Fruit fly (Drosophila melanogaster) whole organism, embryonic: Measurements from ENCODE around the gene Rab8.

Experiments
- Awh ChIP-seq: fragments of 200-800 bp; sonication (Bioruptor generic); IDR thresholded peaks from 2 replicates; pipeline ENCODE4, ENCODE4 v1.3.6; 2022; ENCODE audit warnings: missing biosample characterization, missing genetic modification characterization
- BEAF-32 ChIP-seq: fragments of 200-800 bp; sonication (Bioruptor generic); optimal IDR thresholded peaks from 3 replicates; lab custom pipeline; 2017; ENCODE audit warnings: missing biosample characterization, missing genetic modification characterization, mild to moderate bottlenecking, moderate library complexity, missing genetic modification reagents
- Bdp1 ChIP-seq: fragments of 200-800 bp; sonication (Bioruptor generic); optimal IDR thresholded peaks from 3 replicates; lab custom pipeline; 2016; ENCODE audit warnings: missing biosample characterization, missing genetic modification characterization
- Bgb ChIP-seq: fragments of 200-800 bp; sonication (Bioruptor generic); IDR thresholded peaks from 2 replicates; pipeline ENCODE4 v1.3.6; 2022; ENCODE audit warnings: missing biosample characterization, missing genetic modification characterization; ENCODE audit not compliant: partially characterized antibody
- CG10366 ChIP-seq: fragments of 200-800 bp; sonication (Bioruptor generic); IDR thresholded peaks from 2 replicates; pipeline ENCODE4 v1.3.6; 2022; ENCODE audit warnings: missing biosample characterization, missing genetic modification characterization
- CG11247 ChIP-seq: fragments of 200-800 bp; sonication (Bioruptor generic); IDR thresholded peaks from 2 replicates; pipeline ENCODE4 v1.3.6; 2022; ENCODE audit warnings: missing biosample characterization, missing genetic modification characterization
- CG1233 ChIP-seq: fragments of 200-800 bp; sonication (Bioruptor generic); optimal IDR thresholded peaks from 4 replicates; lab custom pipeline; 2018; ENCODE audit warnings: missing biosample characterization, mild to moderate bottlenecking, missing genetic modification characterization
- CG12659 ChIP-seq: fragments of 200-800 bp; sonication (Bioruptor generic); optimal IDR thresholded peaks from 3 replicates; lab custom pipeline; 2017; ENCODE audit warnings: mild to moderate bottlenecking, missing biosample characterization, missing genetic modification reagents, missing genetic modification characterization
- CG12942 ChIP-seq: fragments of 200-800 bp; sonication (Bioruptor generic); optimal IDR thresholded peaks from 3 replicates; lab custom pipeline; 2016; ENCODE audit warnings: missing biosample characterization, missing genetic modification characterization
- CG13424 ChIP-seq: fragments of 200-800 bp; sonication (Bioruptor generic); optimal IDR thresholded peaks from 2 replicates; lab custom pipeline; 2019; ENCODE audit warnings: missing biosample characterization, mild to moderate bottlenecking, missing genetic modification characterization, moderate library complexity
- CG16779 ChIP-seq: fragments of 200-800 bp; sonication (Bioruptor generic); IDR thresholded peaks from 2 replicates; pipeline ENCODE4 v1.3.6; 2022; ENCODE audit warnings: missing biosample characterization, missing genetic modification characterization
- CG16815 ChIP-seq: fragments of 200-800 bp; sonication (Bioruptor generic); optimal IDR thresholded peaks from 3 replicates; lab custom pipeline; 2017; ENCODE audit warnings: missing biosample characterization, mild to moderate bottlenecking, missing genetic modification characterization
- CG16863 ChIP-seq: fragments of 200-800 bp; sonication (Bioruptor generic); optimal IDR thresholded peaks from 3 replicates; lab custom pipeline; 2016; ENCODE audit warnings: missing biosample characterization, missing genetic modification characterization
- CG18619 ChIP-seq: fragments of 200-800 bp; sonication (Bioruptor generic); optimal IDR thresholded peaks from 3 replicates; lab custom pipeline; 2017; ENCODE audit warnings: missing biosample characterization, mild to moderate bottlenecking, missing genetic modification characterization
- CG2116 ChIP-seq: fragments of 200-800 bp; sonication (Bioruptor generic); optimal IDR thresholded peaks from 3 replicates; lab custom pipeline; 2018; ENCODE audit warnings: missing biosample characterization, mild to moderate bottlenecking, missing genetic modification characterization
- CG2678 ChIP-seq: fragments of 200-800 bp; sonication (Bioruptor generic); optimal IDR thresholded peaks from 3 replicates; lab custom pipeline; 2019; ENCODE audit warnings: missing biosample characterization, mild to moderate bottlenecking, missing genetic modification characterization, moderate library complexity
- CG30403 ChIP-seq: fragments of 200-800 bp; sonication (Bioruptor generic); optimal IDR thresholded peaks from 3 replicates; lab custom pipeline; 2016; ENCODE audit warnings: missing biosample characterization, missing genetic modification characterization
- CG31365 ChIP-seq: fragments of 200-800 bp; sonication (Bioruptor generic); optimal IDR thresholded peaks from 2 replicates; lab custom pipeline; 2018; ENCODE audit warnings: missing biosample characterization, mild to moderate bottlenecking, missing genetic modification characterization
- CG34422 ChIP-seq: fragments of 200-800 bp; sonication (Bioruptor generic); IDR thresholded peaks from 3 replicates; pipeline ENCODE4 v1.3.6; 2022; ENCODE audit warnings: missing biosample characterization, missing genetic modification characterization
- CG3995 ChIP-seq: fragments of 200-800 bp; sonication (Bioruptor generic); optimal IDR thresholded peaks from 3 replicates; lab custom pipeline; 2016; ENCODE audit warnings: missing biosample characterization, missing genetic modification characterization
- CG4360 ChIP-seq: fragments of 200-800 bp; sonication (Bioruptor generic); IDR thresholded peaks from 2 replicates; pipeline ENCODE4 v1.3.6; 2022; ENCODE audit warnings: missing biosample characterization, missing genetic modification characterization
- CG4404 ChIP-seq: fragments of 200-800 bp; sonication (Bioruptor generic); IDR thresholded peaks from 2 replicates; pipeline ENCODE4 v1.3.6; 2022; ENCODE audit warnings: missing biosample characterization, missing genetic modification characterization
- CG5953 ChIP-seq: fragments of 200-800 bp; sonication (Bioruptor generic); IDR thresholded peaks from 2 replicates; pipeline ENCODE4 v1.3.6; 2022; ENCODE audit warnings: missing biosample characterization, missing genetic modification characterization
- CG8281 ChIP-seq: fragments of 200-800 bp; sonication (Bioruptor generic); optimal IDR thresholded peaks from 2 replicates; lab custom pipeline; 2018; ENCODE audit warnings: missing biosample characterization, mild to moderate bottlenecking, missing genetic modification characterization, moderate library complexity
- CG8765 ChIP-seq: fragments of 200-800 bp; sonication (Bioruptor generic); IDR thresholded peaks from 2 replicates; pipeline ENCODE4 v1.3.6; 2022; ENCODE audit warnings: missing biosample characterization, missing genetic modification characterization
- Dek ChIP-seq: fragments of 200-800 bp; sonication (Bioruptor generic); optimal IDR thresholded peaks from 3 replicates; lab custom pipeline; 2019; ENCODE audit warnings: missing biosample characterization, mild to moderate bottlenecking, missing genetic modification characterization, moderate library complexity
- Drgx ChIP-seq: fragments of 200-800 bp; sonication (Bioruptor generic); IDR thresholded peaks from 2 replicates; pipeline ENCODE4 v1.3.6; 2022; ENCODE audit warnings: missing biosample characterization, missing genetic modification characterization
- GATAe ChIP-seq: fragments of 200-800 bp; sonication (Bioruptor generic); conservative IDR thresholded peaks from 2 replicates; pipeline ENCODE4 v1.3.6; 2022; ENCODE audit warnings: missing biosample characterization, missing genetic modification characterization
- Gug ChIP-seq: fragments of 200-800 bp; sonication (Bioruptor generic); IDR thresholded peaks from 4 replicates; pipeline ENCODE4 v1.3.6; 2022; ENCODE audit warnings: missing biosample characterization, missing genetic modification characterization
- H15 ChIP-seq: fragments of 200-800 bp; sonication (Bioruptor generic); IDR thresholded peaks from 3 replicates; pipeline ENCODE4 v1.3.6; 2022; ENCODE audit warnings: missing biosample characterization, missing genetic modification characterization
- Hr51 ChIP-seq, 2 experiments: fragments of 200-800 bp; sonication (Bioruptor generic); optimal IDR thresholded peaks; 2 replicates in 1 of 2; 3 replicates in 1 of 2; lab custom pipeline; 2016 to 2018; ENCODE audit warnings: missing biosample characterization in 2 of 2, missing genetic modification characterization in 2 of 2, mild to moderate bottlenecking in 1 of 2, moderate library complexity in 1 of 2
- NK7.1 ChIP-seq: fragments of 200-800 bp; sonication (Bioruptor generic); optimal IDR thresholded peaks from 3 replicates; lab custom pipeline; 2016; ENCODE audit warnings: missing biosample characterization, missing genetic modification characterization
- Sry-β ChIP-seq: fragments of 200-800 bp; sonication (Bioruptor generic); optimal IDR thresholded peaks from 2 replicates; lab custom pipeline; 2018; ENCODE audit warnings: missing biosample characterization, mild to moderate bottlenecking, missing genetic modification characterization, moderate library complexity
- Trl ChIP-seq, 3 experiments: fragments of >200 bp in 2 of 3; fragments of 200-800 bp in 1 of 3; sonication (Bioruptor generic) in 1 of 3; optimal IDR thresholded peaks; 2 replicates in 1 of 3; 3 replicates in 2 of 3; lab custom pipeline; 2016 to 2017; ENCODE audit warnings: missing biosample characterization in 1 of 3, missing genetic modification characterization in 1 of 3
- Xbp1 ChIP-seq: fragments of 200-800 bp; sonication (Bioruptor generic); optimal IDR thresholded peaks from 3 replicates; lab custom pipeline; 2016; ENCODE audit warnings: missing biosample characterization, mild to moderate bottlenecking, missing genetic modification characterization
- Xrp1 ChIP-seq: fragments of 200-800 bp; sonication (Bioruptor generic); IDR thresholded peaks from 2 replicates; pipeline ENCODE4 v1.3.6; 2022; ENCODE audit warnings: missing biosample characterization, missing genetic modification characterization
- ab ChIP-seq: fragments of 200-800 bp; sonication (Bioruptor generic); optimal IDR thresholded peaks from 2 replicates; lab custom pipeline; 2016; ENCODE audit warnings: missing biosample characterization, missing genetic modification characterization
- bbx ChIP-seq: fragments of 200-800 bp; sonication (Bioruptor generic); IDR thresholded peaks from 2 replicates; pipeline ENCODE4 v1.3.6; 2022; ENCODE audit warnings: missing biosample characterization, missing genetic modification characterization; ENCODE audit not compliant: partially characterized antibody
- cg ChIP-seq: fragments of 200-800 bp; sonication (Bioruptor generic); optimal IDR thresholded peaks from 3 replicates; lab custom pipeline; 2019; ENCODE audit warnings: missing biosample characterization, mild to moderate bottlenecking, missing genetic modification characterization, moderate library complexity
- chif ChIP-seq, 2 experiments: fragments of 200-800 bp; sonication (Bioruptor generic); optimal IDR thresholded peaks; 3 replicates each; lab custom pipeline; 2016; ENCODE audit warnings: missing biosample characterization in 2 of 2, missing genetic modification characterization in 2 of 2
- eyg ChIP-seq: fragments of 200-800 bp; sonication (Bioruptor generic); optimal IDR thresholded peaks from 3 replicates; lab custom pipeline; 2016; ENCODE audit warnings: missing biosample characterization, missing genetic modification characterization
- knrl ChIP-seq: fragments of 200-800 bp; sonication (Bioruptor generic); IDR thresholded peaks from 3 replicates; pipeline ENCODE4 v1.3.6; 2022; ENCODE audit warnings: missing biosample characterization, missing genetic modification characterization; ENCODE audit not compliant: partially characterized antibody
- lbe ChIP-seq: fragments of 200-800 bp; sonication (Bioruptor generic); optimal IDR thresholded peaks from 2 replicates; lab custom pipeline; 2016; ENCODE audit warnings: missing biosample characterization, mild to moderate bottlenecking, missing genetic modification characterization
- nerfin-1 ChIP-seq: fragments of 200-800 bp; sonication (Bioruptor generic); optimal IDR thresholded peaks from 3 replicates; lab custom pipeline; 2019; ENCODE audit warnings: missing biosample characterization, mild to moderate bottlenecking, missing genetic modification characterization, moderate library complexity
- p53 ChIP-seq: fragments of 200-800 bp; sonication (Bioruptor generic); optimal IDR thresholded peaks from 2 replicates; lab custom pipeline; 2016; ENCODE audit warnings: missing biosample characterization, missing genetic modification characterization
- pfk ChIP-seq: fragments of 200-800 bp; sonication (Bioruptor generic); optimal IDR thresholded peaks from 2 replicates; lab custom pipeline; 2018; ENCODE audit warnings: missing biosample characterization, mild to moderate bottlenecking, missing genetic modification characterization, moderate library complexity
- pnt ChIP-seq: fragments of 200-800 bp; sonication (Bioruptor generic); optimal IDR thresholded peaks from 3 replicates; lab custom pipeline; 2016; ENCODE audit warnings: missing biosample characterization, missing genetic modification characterization
- stc ChIP-seq: fragments of 200-800 bp; sonication (Bioruptor generic); IDR thresholded peaks from 2 replicates; pipeline ENCODE4 v1.3.6; 2022; ENCODE audit warnings: missing biosample characterization, missing genetic modification characterization
- vnd ChIP-seq: fragments of 200-800 bp; sonication (Bioruptor generic); IDR thresholded peaks from 3 replicates; pipeline ENCODE4 v1.3.6; 2022; ENCODE audit warnings: missing biosample characterization, missing genetic modification characterization; ENCODE audit not compliant: partially characterized antibody

The Rab8 gene

dm6 chr3L:19910054-19910414 lies 39.2 kb upstream of the Rab8 start, which contains the start of the genes Mi-2 and Prp3 (continued):
- TF ChIP-seq Bgb (GFP tag; lab: Robert Waterston, UW) (peak; percentile 53; the same call in 1 of the 2 replicates), pfk (peak; percentile 40), CG31365 (tag; lab: Kevin White, UChicago) (no peak), CG12659 (GFP tag; lab: Kevin White, UChicago) (peak; percentile 88), Dek (peak; percentile 8), bbx (GFP tag; lab: Robert Waterston, UW) (0 out of 2 replicates have a peak, but pooled peaks have one; percentile 15), CG13424 (tag; lab: Kevin White, UChicago) (no peak), CG8281 (tag; lab: Kevin White, UChicago) (no peak), CG16863 (GFP tag; lab: Kevin White, UChicago) (no peak), BEAF-32 (peak; percentile 46), CG2116 (GFP tag; lab: Kevin White, UChicago) (peak; percentile 99), NK7.1 (GFP tag; lab: Kevin White, UChicago) (no peak), Xrp1 (no peak), CG5953 (GFP tag; lab: Robert Waterston, UW) (no peak), nerfin-1 (peak; percentile 53), pnt (no peak), p53 (GFP tag; lab: Kevin White, UChicago) (no peak), CG11247 (GFP tag; lab: Robert Waterston, UW) (no peak), Trl (optimal IDR thresholded peaks at IDR 0.05; lab: Kevin White, UChicago) (peak in 1 of 2 experiments; percentile 80), Trl (GFP tag; optimal IDR thresholded peaks at IDR 0.05; lab: Kevin White, UChicago) (peak; percentile 74), knrl (GFP tag; lab: Robert Waterston, UW) (peak; percentile 19; the same call in 1 of the 3 replicates), lbe (GFP tag; lab: Kevin White, UChicago) (no peak), Hr51 (GFP tag; optimal IDR thresholded peaks at IDR 0.05; lab: Kevin White, UChicago) (no peak), Gug (GFP tag; lab: Robert Waterston, UW) (no peak), CG8765 (GFP tag; lab: Robert Waterston, UW) (no peak), ab (no peak), Awh (GFP tag; lab: Robert Waterston, UW) (no peak), Xbp1 (GFP tag; lab: Kevin White, UChicago) (peak; percentile 28), stc (GFP tag; lab: Robert Waterston, UW) (no peak), CG16779 (GFP tag; lab: Robert Waterston, UW) (no peak)

- TF ChIP-seq CG18619 = no peak
- TF ChIP-seq CG34422 (GFP tag; lab: Robert Waterston, UW) = peak; percentile 9; the same call in 1 of the 3 replicates
- no peak for TF ChIP-seq pfk
- no peak for TF ChIP-seq CG10366 (GFP tag; lab: Robert Waterston, UW)
- TF ChIP-seq CG16815 = no peak
- TF ChIP-seq bbx (GFP tag; lab: Robert Waterston, UW) = no peak
- no peak for TF ChIP-seq chif (GFP tag; optimal IDR thresholded peaks at IDR 0.05; lab: Kevin White, UChicago)
- TF ChIP-seq Bdp1 = no peak
- TF ChIP-seq CG4404 (GFP tag; lab: Robert Waterston, UW) = no peak
- TF ChIP-seq GATAe (GFP tag; lab: Robert Waterston, UW) = no peak; the same call in 1 of the 2 replicates
- no peak for TF ChIP-seq CG2678 (tag; lab: Kevin White, UChicago)
- TF ChIP-seq CG1233 = peak; percentile 26
- TF ChIP-seq H15 (GFP tag; lab: Robert Waterston, UW) = no peak
- no peak for TF ChIP-seq Drgx (GFP tag; lab: Robert Waterston, UW)
- TF ChIP-seq CG12942 = no peak
- TF ChIP-seq Sry-β (GFP tag; lab: Kevin White, UChicago) = no peak
- TF ChIP-seq CG3995 = peak; percentile 40
- no peak for TF ChIP-seq cg (GFP tag; lab: Kevin White, UChicago)
- no peak for TF ChIP-seq eyg (GFP tag; lab: Kevin White, UChicago)
- TF ChIP-seq CG4360 (GFP tag; lab: Robert Waterston, UW) = no peak
- TF ChIP-seq vnd (GFP tag; lab: Robert Waterston, UW) = no peak
- TF ChIP-seq CG30403 (GFP tag; lab: Kevin White, UChicago) = no peak
Measured at dm6 chr3L:19909234-19910053, 38.6 kb upstream of the Rab8 start.
